Worm (Caenorhabditis elegans) whole organism, early embryonic: Measurements from ENCODE around the gene srw-89.

Experiments used
- B0310.2 ChIP-seq: sonication (generic microtip); optimal IDR thresholded peaks from 2 replicates; lab custom pipeline; 2016; ENCODE audit warnings: mild to moderate bottlenecking, missing genetic modification characterization, missing compliant biosample characterization
- F13C5.2 ChIP-seq: sonication (generic microtip); optimal IDR thresholded peaks from 2 replicates; lab custom pipeline; 2017; ENCODE audit warnings: mild to moderate bottlenecking, missing genetic modification characterization, inconsistent platforms, missing compliant biosample characterization
- aly-1 ChIP-seq: sonication (generic microtip); optimal IDR thresholded peaks from 2 replicates; lab custom pipeline; 2016; ENCODE audit warnings: missing genetic modification characterization, missing compliant biosample characterization
- ama-1 ChIP-seq: fragments of 150-350 bp; optimal IDR thresholded peaks from 2 replicates; lab custom pipeline; 2014
- ceh-36 ChIP-seq: sonication (generic microtip); optimal IDR thresholded peaks from 2 replicates; lab custom pipeline; 2016; ENCODE audit warnings: missing genetic modification characterization, inconsistent platforms, missing compliant biosample characterization
- ets-7 ChIP-seq: sonication (generic microtip); optimal IDR thresholded peaks from 2 replicates; lab custom pipeline; 2016; ENCODE audit warnings: missing genotype, missing genetic modification characterization, missing compliant biosample characterization
- flt-1 ChIP-seq: fragments of 200-800 bp; sonication (Bioruptor generic); IDR thresholded peaks from 2 replicates; pipeline ENCODE4 v1.3.6; 2022; ENCODE audit warnings: missing genetic modification characterization, missing compliant biosample characterization
- hmg-4 ChIP-seq: fragments of 200-800 bp; sonication (Bioruptor generic); optimal IDR thresholded peaks from 2 replicates; lab custom pipeline; 2018; ENCODE audit warnings: mild to moderate bottlenecking, missing genetic modification characterization, missing compliant biosample characterization
- hnd-1 ChIP-seq: sonication (generic microtip); optimal IDR thresholded peaks from 2 replicates; lab custom pipeline; 2016; ENCODE audit warnings: missing genetic modification characterization, missing compliant biosample characterization
- sea-1 ChIP-seq: fragments of 200-800 bp; sonication (Bioruptor generic); conservative IDR thresholded peaks from 2 replicates; pipeline ENCODE4 v1.3.6; 2022; ENCODE audit warnings: missing genetic modification characterization, missing compliant biosample characterization
- tbx-11 ChIP-seq: fragments of 200-800 bp; sonication (Bioruptor generic); IDR thresholded peaks from 2 replicates; pipeline ENCODE4 v1.3.6; 2022; ENCODE audit warnings: missing genetic modification characterization, missing compliant biosample characterization
- tbx-37 ChIP-seq: fragments of 200-800 bp; sonication (Bioruptor generic); conservative IDR thresholded peaks from 2 replicates; pipeline ENCODE4 v1.3.6; 2022; ENCODE audit warnings: missing genetic modification reagents, missing genetic modification characterization, missing compliant biosample characterization
- tra-4 ChIP-seq: sonication (generic microtip); optimal IDR thresholded peaks from 2 replicates; lab custom pipeline; 2017; ENCODE audit warnings: missing genetic modification characterization, missing compliant biosample characterization

- no peak for TF ChIP-seq ets-7 (tag; lab: Kevin White, UChicago)
- no peak for TF ChIP-seq ama-1
- no peak for TF ChIP-seq hnd-1 (tag; lab: Kevin White, UChicago)
- no peak for TF ChIP-seq flt-1 (GFP tag; lab: Robert Waterston, UW)
- TF ChIP-seq B0310.2, result no peak
- TF ChIP-seq F13C5.2 (tag; lab: Kevin White, UChicago), result no peak
- TF ChIP-seq tbx-37, result no peak
- no peak for TF ChIP-seq hmg-4 (GFP tag; lab: Kevin White, UChicago)
- TF ChIP-seq sea-1 (GFP tag; lab: Robert Waterston, UW), result no peak
- no peak for TF ChIP-seq tra-4 (tag; lab: Kevin White, UChicago)
- no peak for TF ChIP-seq tbx-11 (GFP tag; lab: Robert Waterston, UW)
- no peak for TF ChIP-seq aly-1 (tag; lab: Kevin White, UChicago)
- no peak for TF ChIP-seq ceh-36 (tag; lab: Kevin White, UChicago)
Measured at ce11 chrV:4024777-4025176, 7.9 kb downstream of the srw-89 start, which contains the start of gene K09D9.1.
